Worm (Caenorhabditis elegans): ENCODE data around the gene ula-1.
A peak's percentile ranks its signal among the peaks of the same experiment; 100 is the strongest.

DNA sequence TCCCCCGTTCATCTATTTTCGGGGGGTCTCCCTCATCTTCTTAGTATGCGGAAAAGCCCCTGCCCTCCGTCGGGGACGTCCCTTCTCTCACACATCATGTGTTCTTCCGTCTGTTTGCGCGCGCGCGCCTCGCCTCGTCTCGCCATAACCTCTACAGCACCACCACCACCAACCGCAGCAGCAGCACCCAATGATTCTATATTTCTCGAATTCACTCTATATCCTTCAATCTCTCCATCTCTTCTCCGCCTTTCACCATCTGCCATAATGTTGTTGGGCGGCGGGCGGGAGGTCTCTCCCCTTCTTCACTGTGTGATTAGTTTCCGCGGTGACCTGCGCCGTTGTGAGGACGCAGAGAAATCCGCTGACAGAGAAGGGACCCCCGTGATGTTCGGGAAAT is 27.2 kb upstream of the ula-1 start:
- peak; percentile 38; the same call in 1 of the 2 replicates for TF ChIP-seq ztf-29 (GFP tag; IDR thresholded peaks at IDR 0.05)
- TF ChIP-seq ref-1 (GFP tag; conservative IDR thresholded peaks at IDR 0.05): 0 out of 2 replicates have a peak, but pooled peaks have one; percentile 13
- peak; percentile 12; the same call in 1 of the 2 replicates for TF ChIP-seq T22C8.4 (GFP tag; IDR thresholded peaks at IDR 0.05)
- peak; percentile 56 for TF ChIP-seq cog-1 (tag; optimal IDR thresholded peaks at IDR 0.05)
- TF ChIP-seq flt-1 (GFP tag; IDR thresholded peaks at IDR 0.05): peak; percentile 73
- 0 out of 2 replicates have a peak, but pooled peaks have one; percentile 51 for TF ChIP-seq tab-1 (GFP tag; IDR thresholded peaks at IDR 0.05)
- TF ChIP-seq ztf-23 (GFP tag; IDR thresholded peaks at IDR 0.05): peak; percentile 69; the same call in 1 of the 2 replicates
- TF ChIP-seq med-1 (GFP tag; optimal IDR thresholded peaks at IDR 0.05; ENCODE audit: insufficient read depth): no peak
